Fruit fly (Drosophila melanogaster) whole organism, embryonic: ENCODE results near the gene Srrm234.

Source experiments
- Abd-B ChIP-seq: fragments of 200-800 bp; sonication (Bioruptor generic); optimal IDR thresholded peaks from 2 replicates; lab custom pipeline; 2018; ENCODE audit warnings: missing biosample characterization, mild to moderate bottlenecking, missing genetic modification characterization, moderate library complexity
- Adf1 ChIP-seq: fragments of 200-800 bp; sonication (Bioruptor generic); IDR thresholded peaks from 2 replicates; pipeline ENCODE4 v1.3.6; 2022; ENCODE audit warnings: missing biosample characterization, missing genetic modification characterization
- BEAF-32 ChIP-seq: fragments of 200-800 bp; sonication (Bioruptor generic); optimal IDR thresholded peaks from 3 replicates; lab custom pipeline; 2017; ENCODE audit warnings: missing biosample characterization, missing genetic modification characterization, mild to moderate bottlenecking, moderate library complexity, missing genetic modification reagents
- Bgb ChIP-seq: fragments of 200-800 bp; sonication (Bioruptor generic); IDR thresholded peaks from 2 replicates; pipeline ENCODE4 v1.3.6; 2022; ENCODE audit warnings: missing biosample characterization, missing genetic modification characterization; ENCODE audit not compliant: partially characterized antibody
- Blimp-1 ChIP-seq: fragments of 200-800 bp; sonication (Bioruptor generic); optimal IDR thresholded peaks from 3 replicates; lab custom pipeline; 2018; ENCODE audit warnings: missing biosample characterization, missing genetic modification characterization, mild to moderate bottlenecking, moderate library complexity, missing genetic modification reagents
- Bteb2 ChIP-seq: fragments of 200-800 bp; sonication (Bioruptor generic); optimal IDR thresholded peaks from 2 replicates; lab custom pipeline; 2016; ENCODE audit warnings: missing biosample characterization, missing genetic modification characterization
- CG10543 ChIP-seq: fragments of 200-800 bp; sonication (Bioruptor generic); optimal IDR thresholded peaks from 3 replicates; lab custom pipeline; 2017; ENCODE audit warnings: missing biosample characterization, mild to moderate bottlenecking, missing genetic modification characterization, moderate library complexity
- CG10979 ChIP-seq: fragments of 200-800 bp; sonication (Bioruptor generic); optimal IDR thresholded peaks from 2 replicates; lab custom pipeline; 2018; ENCODE audit warnings: missing biosample characterization, mild to moderate bottlenecking, missing genetic modification characterization, moderate library complexity
- CG13287 ChIP-seq: fragments of 200-800 bp; sonication (Bioruptor generic); IDR thresholded peaks from 2 replicates; pipeline ENCODE4 v1.3.6; 2022; ENCODE audit warnings: missing biosample characterization, missing genetic modification characterization; ENCODE audit not compliant: partially characterized antibody
- CG14965 ChIP-seq: fragments of 200-800 bp; sonication (Bioruptor generic); optimal IDR thresholded peaks from 2 replicates; lab custom pipeline; 2016; ENCODE audit warnings: missing biosample characterization, missing genetic modification characterization, borderline replicate concordance
- CG1603 ChIP-seq: fragments of 200-800 bp; sonication (Bioruptor generic); optimal IDR thresholded peaks from 2 replicates; lab custom pipeline; 2019; ENCODE audit warnings: missing biosample characterization, mild to moderate bottlenecking, missing genetic modification characterization, moderate library complexity
- CG18262 ChIP-seq: fragments of 200-800 bp; optimal IDR thresholded peaks from 3 replicates; lab custom pipeline; 2019; ENCODE audit warnings: missing biosample characterization, mild to moderate bottlenecking, missing genetic modification characterization, moderate library complexity
- CG18764 ChIP-seq: fragments of 200-800 bp; sonication (Bioruptor generic); optimal IDR thresholded peaks from 3 replicates; lab custom pipeline; 2016; ENCODE audit warnings: missing biosample characterization, missing genetic modification characterization
- CG30020 ChIP-seq: fragments of 200-800 bp; optimal IDR thresholded peaks from 2 replicates; lab custom pipeline; 2019; ENCODE audit warnings: missing biosample characterization, mild to moderate bottlenecking, missing genetic modification characterization, moderate library complexity
- CG32767 ChIP-seq: fragments of 200-800 bp; sonication (Bioruptor generic); IDR thresholded peaks from 2 replicates; pipeline ENCODE4 v1.3.6; 2022; ENCODE audit warnings: missing biosample characterization, missing genetic modification characterization
- CG34224 ChIP-seq: fragments of 200-800 bp; sonication (Bioruptor generic); IDR thresholded peaks from 3 replicates; pipeline ENCODE4 v1.3.6; 2022; ENCODE audit warnings: missing biosample characterization, missing genetic modification characterization; ENCODE audit not compliant: partially characterized antibody
- CG34422 ChIP-seq: fragments of 200-800 bp; sonication (Bioruptor generic); IDR thresholded peaks from 3 replicates; pipeline ENCODE4 v1.3.6; 2022; ENCODE audit warnings: missing biosample characterization, missing genetic modification characterization
- CG4820 ChIP-seq: fragments of 200-800 bp; sonication (Bioruptor generic); optimal IDR thresholded peaks from 3 replicates; lab custom pipeline; 2016; ENCODE audit warnings: missing biosample characterization, missing genetic modification characterization
- CG4854 ChIP-seq: fragments of 200-800 bp; sonication (Bioruptor generic); optimal IDR thresholded peaks from 2 replicates; lab custom pipeline; 2016; ENCODE audit warnings: missing biosample characterization, missing genetic modification characterization, inconsistent platforms
- CG5180 ChIP-seq: fragments of 200-800 bp; sonication (Bioruptor generic); optimal IDR thresholded peaks from 3 replicates; lab custom pipeline; 2017; ENCODE audit warnings: missing biosample characterization, missing genetic modification characterization, mild to moderate bottlenecking, moderate library complexity, missing genetic modification reagents
- CG7372 ChIP-seq: fragments of 200-800 bp; sonication (Bioruptor generic); IDR thresholded peaks from 2 replicates; pipeline ENCODE4 v1.3.6; 2022; ENCODE audit warnings: missing biosample characterization, missing genetic modification characterization
- CG7987 ChIP-seq: fragments of 200-800 bp; sonication (Bioruptor generic); optimal IDR thresholded peaks from 2 replicates; lab custom pipeline; 2018; ENCODE audit warnings: missing biosample characterization, mild to moderate bottlenecking, missing genetic modification characterization, moderate library complexity
- Camta ChIP-seq: fragments of 200-800 bp; sonication (Bioruptor generic); optimal IDR thresholded peaks from 2 replicates; lab custom pipeline; 2016; ENCODE audit warnings: missing biosample characterization, missing genetic modification characterization
- CrebB ChIP-seq: fragments of 200-800 bp; sonication (Bioruptor generic); optimal IDR thresholded peaks from 3 replicates; lab custom pipeline; 2018; ENCODE audit warnings: missing biosample characterization, mild to moderate bottlenecking, missing genetic modification characterization
- Dip2 ChIP-seq: fragments of 200-800 bp; sonication (Bioruptor generic); IDR thresholded peaks from 2 replicates; pipeline ENCODE4 v1.3.6; 2022; ENCODE audit warnings: missing biosample characterization, missing genetic modification characterization
- Fer2 ChIP-seq: fragments of 200-800 bp; sonication (Bioruptor generic); optimal IDR thresholded peaks from 2 replicates; lab custom pipeline; 2018; ENCODE audit warnings: missing biosample characterization, mild to moderate bottlenecking, missing genetic modification characterization, moderate library complexity
- Hey ChIP-seq: fragments of 200-800 bp; sonication (Bioruptor generic); optimal IDR thresholded peaks from 3 replicates; lab custom pipeline; 2018; ENCODE audit warnings: missing biosample characterization, mild to moderate bottlenecking, missing genetic modification characterization
- Lim3 ChIP-seq: fragments of 200-800 bp; sonication (Bioruptor generic); IDR thresholded peaks from 2 replicates; pipeline ENCODE4 v1.3.6; 2022; ENCODE audit warnings: missing biosample characterization, missing genetic modification characterization
- PHDP ChIP-seq: fragments of 200-800 bp; sonication (Bioruptor generic); optimal IDR thresholded peaks from 3 replicates; lab custom pipeline; 2018; ENCODE audit warnings: missing biosample characterization, mild to moderate bottlenecking, missing genetic modification characterization, moderate library complexity
- Scr ChIP-seq: fragments of 200-800 bp; sonication (Bioruptor generic); IDR thresholded peaks from 2 replicates; pipeline ENCODE4 v1.3.6; 2022; ENCODE audit warnings: missing biosample characterization, missing genetic modification characterization; ENCODE audit not compliant: partially characterized antibody
- Trl ChIP-seq, 3 experiments: fragments of >200 bp in 2 of 3; fragments of 200-800 bp in 1 of 3; sonication (Bioruptor generic) in 1 of 3; optimal IDR thresholded peaks; 2 replicates in 1 of 3; 3 replicates in 2 of 3; lab custom pipeline; 2016 to 2017; ENCODE audit warnings: missing biosample characterization in 1 of 3, missing genetic modification characterization in 1 of 3
- bsh ChIP-seq, 2 experiments: fragments of 200-800 bp; sonication (Bioruptor generic); optimal IDR thresholded peaks; 2 replicates each; lab custom pipeline; 2017 to 2018; ENCODE audit warnings: mild to moderate bottlenecking in 2 of 2, missing biosample characterization in 2 of 2, missing genetic modification characterization in 2 of 2, moderate library complexity in 1 of 2
- cato ChIP-seq: fragments of 200-800 bp; sonication (Bioruptor generic); optimal IDR thresholded peaks from 2 replicates; lab custom pipeline; 2016; ENCODE audit warnings: missing biosample characterization, missing genetic modification characterization, borderline replicate concordance
- crol ChIP-seq: fragments of 200-800 bp; sonication (Bioruptor generic); IDR thresholded peaks from 2 replicates; pipeline ENCODE4 v1.3.6; 2022; ENCODE audit warnings: missing biosample characterization, missing genetic modification characterization
- crp ChIP-seq, 2 experiments: fragments of 200-800 bp; sonication (Bioruptor generic); optimal IDR thresholded peaks; 2 replicates in 1 of 2; 3 replicates in 1 of 2; lab custom pipeline; 2017; ENCODE audit warnings: missing biosample characterization in 2 of 2, missing genetic modification characterization in 2 of 2, mild to moderate bottlenecking in 1 of 2, moderate library complexity in 1 of 2
- ewg ChIP-seq: fragments of 200-800 bp; sonication (Bioruptor generic); optimal IDR thresholded peaks from 3 replicates; lab custom pipeline; 2017; ENCODE audit warnings: mild to moderate bottlenecking, missing biosample characterization, missing genetic modification reagents, missing genetic modification characterization
- fru ChIP-seq: fragments of >200 bp; optimal IDR thresholded peaks from 2 replicates; lab custom pipeline; 2017
- gsb ChIP-seq: fragments of 200-800 bp; sonication (Bioruptor generic); IDR thresholded peaks from 2 replicates; pipeline ENCODE4 v1.3.6; 2022; ENCODE audit warnings: missing biosample characterization, missing genetic modification characterization
- lilli ChIP-seq: fragments of 200-800 bp; sonication (Bioruptor generic); optimal IDR thresholded peaks from 3 replicates; lab custom pipeline; 2016; ENCODE audit warnings: missing biosample characterization, missing genetic modification characterization
- nom ChIP-seq: fragments of 200-800 bp; sonication (Bioruptor generic); optimal IDR thresholded peaks from 2 replicates; lab custom pipeline; 2017; ENCODE audit warnings: missing biosample characterization, missing genetic modification characterization, mild to moderate bottlenecking, moderate library complexity, missing genetic modification reagents
- pan ChIP-seq, 4 experiments: fragments of >200 bp in 3 of 4; fragments of 200-800 bp in 1 of 4; sonication (Bioruptor generic) in 1 of 4; optimal IDR thresholded peaks in 3 of 4; IDR thresholded peaks in 1 of 4; 2 replicates each; pipeline versions ENCODE4 v1.3.6 to Lab custom; 2017 to 2022; ENCODE audit warnings: missing biosample characterization in 2 of 4, missing genetic modification characterization in 2 of 4, mixed read lengths in 1 of 4
- pho ChIP-seq: fragments of 200-800 bp; sonication (Bioruptor generic); optimal IDR thresholded peaks from 2 replicates; lab custom pipeline; 2016; ENCODE audit warnings: missing biosample characterization, missing genetic modification characterization
- pum ChIP-seq: fragments of 200-800 bp; sonication (Bioruptor generic); optimal IDR thresholded peaks from 2 replicates; lab custom pipeline; 2016; ENCODE audit warnings: missing biosample characterization, missing genetic modification characterization
- scrt ChIP-seq: fragments of 200-800 bp; sonication (Bioruptor generic); optimal IDR thresholded peaks from 2 replicates; lab custom pipeline; 2018; ENCODE audit warnings: missing biosample characterization, mild to moderate bottlenecking, missing genetic modification characterization, moderate library complexity
- seq ChIP-seq: fragments of 200-800 bp; sonication (Bioruptor generic); IDR thresholded peaks from 2 replicates; pipeline ENCODE4 v1.3.6; 2022; ENCODE audit warnings: missing biosample characterization, missing genetic modification characterization
- sna ChIP-seq: fragments of 200-800 bp; sonication (Bioruptor generic); IDR thresholded peaks from 2 replicates; pipeline ENCODE4 v1.3.6; 2022; ENCODE audit warnings: missing biosample characterization, missing genetic modification characterization; ENCODE audit not compliant: partially characterized antibody
- unc-4 ChIP-seq: fragments of 200-800 bp; sonication (Bioruptor generic); IDR thresholded peaks from 2 replicates; pipeline ENCODE4 v1.3.6; 2022; ENCODE audit warnings: missing biosample characterization, missing genetic modification characterization; ENCODE audit not compliant: partially characterized antibody

Gene Srrm234

DNA sequence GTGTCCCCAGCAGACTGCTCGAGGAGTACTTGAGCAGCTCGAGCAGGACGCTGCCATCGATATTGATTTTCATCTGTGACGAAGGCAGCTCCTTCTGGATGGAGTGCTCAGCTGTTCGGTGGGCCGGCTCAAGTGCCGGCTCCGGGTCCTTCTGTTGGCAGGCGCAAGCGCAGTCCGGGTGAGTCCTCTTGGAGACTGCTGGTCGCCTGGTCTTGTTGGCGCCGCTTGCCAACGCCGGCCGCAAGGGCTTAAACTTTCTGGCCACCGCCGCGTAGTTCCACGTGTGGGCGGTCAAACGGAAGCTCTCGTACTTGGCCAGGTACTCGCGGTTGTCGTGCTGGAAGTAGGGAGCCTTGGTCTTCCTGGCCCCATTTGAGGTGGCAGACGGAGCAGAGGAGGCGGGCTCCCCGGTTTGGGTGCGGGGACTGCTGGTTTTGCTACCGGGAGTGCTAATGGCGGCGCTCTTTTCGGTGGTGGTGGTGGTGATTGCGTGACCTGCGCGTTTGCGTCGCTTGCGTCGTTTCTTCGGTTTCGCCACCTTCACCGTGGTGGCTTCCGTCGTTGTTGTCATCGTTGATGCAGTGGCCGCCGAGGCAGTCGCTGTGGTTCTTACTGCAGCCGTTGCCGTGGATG is 3.0 kb downstream of the Srrm234 start (continued):
- TF ChIP-seq gsb (GFP tag; lab: Robert Waterston, UW) = no peak
- no peak for TF ChIP-seq Lim3 (GFP tag; lab: Robert Waterston, UW)
- no peak for TF ChIP-seq pan (optimal IDR thresholded peaks at IDR 0.05; lab: Kevin White, UChicago)
- no peak for TF ChIP-seq pan (GFP tag; optimal IDR thresholded peaks at IDR 0.05 in 1 of 2, IDR thresholded peaks at IDR 0.05 in 1 of 2)
- no peak for TF ChIP-seq CG1603 (tag; lab: Kevin White, UChicago)
- TF ChIP-seq Scr = 0 out of 2 replicates have a peak, but pooled peaks have one; percentile 18
- no peak for TF ChIP-seq Trl (optimal IDR thresholded peaks at IDR 0.05; lab: Kevin White, UChicago)
- no peak for TF ChIP-seq Trl (GFP tag; optimal IDR thresholded peaks at IDR 0.05; lab: Kevin White, UChicago)
- no peak for TF ChIP-seq Abd-B (GFP tag; lab: Kevin White, UChicago)
- TF ChIP-seq pum (GFP tag; lab: Kevin White, UChicago) = no peak
- TF ChIP-seq CG34224 = 0 out of 3 replicates have a peak, but pooled peaks have one; percentile 41
- TF ChIP-seq unc-4 (GFP tag; lab: Robert Waterston, UW) = 0 out of 2 replicates have a peak, but pooled peaks have one; percentile 32
- no peak for TF ChIP-seq lilli (GFP tag; lab: Kevin White, UChicago)
- TF ChIP-seq ewg (GFP tag; lab: Kevin White, UChicago) = peak; percentile 94
- no peak for TF ChIP-seq Blimp-1 (GFP tag; lab: Kevin White, UChicago)
- TF ChIP-seq CG13287 (GFP tag; lab: Robert Waterston, UW) = peak; percentile 32; the same call in 1 of the 2 replicates
- TF ChIP-seq cato = no peak
- TF ChIP-seq Adf1 = peak; percentile 58; the same call in 1 of the 2 replicates
- TF ChIP-seq sna (GFP tag; lab: Robert Waterston, UW) = 0 out of 2 replicates have a peak, but pooled peaks have one; percentile 23
- no peak for TF ChIP-seq CG4820
- TF ChIP-seq crp (GFP tag; optimal IDR thresholded peaks at IDR 0.05; lab: Kevin White, UChicago) = peak in 1 of 2 experiments; percentile 46
- no peak for TF ChIP-seq CG5180 (GFP tag; lab: Kevin White, UChicago)
- TF ChIP-seq Fer2 = no peak
- no peak for TF ChIP-seq Dip2 (GFP tag; lab: Robert Waterston, UW)
- no peak for TF ChIP-seq CG4854 (GFP tag; lab: Kevin White, UChicago)
- no peak for TF ChIP-seq CG30020 (tag; lab: Kevin White, UChicago)
- TF ChIP-seq CG7987 = no peak
- TF ChIP-seq fru (lab: Kevin White, UChicago) = no peak
- no peak for TF ChIP-seq bsh (GFP tag; optimal IDR thresholded peaks at IDR 0.05; lab: Kevin White, UChicago)
- TF ChIP-seq CG18764 = no peak
- no peak for TF ChIP-seq PHDP (tag; lab: Kevin White, UChicago)
- TF ChIP-seq Camta (GFP tag; lab: Kevin White, UChicago) = no peak
- no peak for TF ChIP-seq Bteb2 (GFP tag; lab: Kevin White, UChicago)
- TF ChIP-seq nom = no peak
- TF ChIP-seq CG10543 (GFP tag; lab: Kevin White, UChicago) = peak; percentile 25
- TF ChIP-seq CG10979 (tag; lab: Kevin White, UChicago) = no peak
- peak; percentile 74 for TF ChIP-seq scrt
- TF ChIP-seq CG14965 (GFP tag; lab: Kevin White, UChicago) = no peak
- 0 out of 2 replicates have a peak, but pooled peaks have one; percentile 24 for TF ChIP-seq seq (GFP tag; lab: Robert Waterston, UW)
- peak; percentile 58; the same call in 1 of the 3 replicates for TF ChIP-seq CG34422 (GFP tag; lab: Robert Waterston, UW)
- TF ChIP-seq CG7372 (GFP tag; lab: Robert Waterston, UW) = no peak
- 0 out of 2 replicates have a peak, but pooled peaks have one; percentile 24 for TF ChIP-seq Bgb (GFP tag; lab: Robert Waterston, UW)
- no peak for TF ChIP-seq CG32767 (GFP tag; lab: Robert Waterston, UW)
- TF ChIP-seq crol (GFP tag; lab: Robert Waterston, UW) = peak; percentile 64
- no peak for TF ChIP-seq pho
- no peak for TF ChIP-seq CrebB (tag; lab: Kevin White, UChicago)
- TF ChIP-seq Hey (tag; lab: Kevin White, UChicago) = no peak
- TF ChIP-seq BEAF-32 (GFP tag; lab: Kevin White, UChicago) = no peak
- no peak for TF ChIP-seq CG18262 (tag; lab: Kevin White, UChicago)
